Fruit fly (Drosophila melanogaster) whole organism, embryonic: ENCODE results near the gene Glys.

Experiments
- B-H1 ChIP-seq: fragments of 200-800 bp; sonication (Bioruptor generic); IDR thresholded peaks from 3 replicates; pipeline ENCODE4 v1.3.6; 2022; ENCODE audit warnings: missing biosample characterization, missing genetic modification characterization
- Bgb ChIP-seq: fragments of 200-800 bp; sonication (Bioruptor generic); IDR thresholded peaks from 2 replicates; pipeline ENCODE4 v1.3.6; 2022; ENCODE audit warnings: missing biosample characterization, missing genetic modification characterization; ENCODE audit not compliant: partially characterized antibody
- CG10959 ChIP-seq: fragments of 200-800 bp; sonication (Bioruptor generic); IDR thresholded peaks from 2 replicates; pipeline ENCODE4 v1.3.6; 2022; ENCODE audit warnings: missing biosample characterization, missing genetic modification characterization
- CG11085 ChIP-seq: fragments of 200-800 bp; sonication (Bioruptor generic); IDR thresholded peaks from 2 replicates; pipeline ENCODE4 v1.3.6; 2022; ENCODE audit warnings: missing biosample characterization, missing genetic modification characterization
- CG11093 ChIP-seq: fragments of 200-800 bp; sonication (Bioruptor generic); IDR thresholded peaks from 3 replicates; pipeline ENCODE4 v1.3.6; 2022; ENCODE audit warnings: missing biosample characterization, missing genetic modification characterization
- CG11398 ChIP-seq: fragments of 200-800 bp; sonication (Bioruptor generic); optimal IDR thresholded peaks from 2 replicates; lab custom pipeline; 2016; ENCODE audit warnings: missing biosample characterization, missing genetic modification characterization
- CG12942 ChIP-seq: fragments of 200-800 bp; sonication (Bioruptor generic); optimal IDR thresholded peaks from 3 replicates; lab custom pipeline; 2016; ENCODE audit warnings: missing biosample characterization, missing genetic modification characterization
- CG13424 ChIP-seq: fragments of 200-800 bp; sonication (Bioruptor generic); optimal IDR thresholded peaks from 2 replicates; lab custom pipeline; 2019; ENCODE audit warnings: missing biosample characterization, mild to moderate bottlenecking, missing genetic modification characterization, moderate library complexity
- CG13624 ChIP-seq: fragments of 200-800 bp; sonication (Bioruptor generic); optimal IDR thresholded peaks from 2 replicates; lab custom pipeline; 2016; ENCODE audit warnings: missing biosample characterization, missing genetic modification characterization
- CG13894 ChIP-seq: fragments of 200-800 bp; sonication (Bioruptor generic); optimal IDR thresholded peaks from 3 replicates; lab custom pipeline; 2018; ENCODE audit warnings: missing biosample characterization, mild to moderate bottlenecking, missing genetic modification characterization, moderate library complexity
- CG15696 ChIP-seq: fragments of 200-800 bp; sonication (Bioruptor generic); optimal IDR thresholded peaks from 2 replicates; lab custom pipeline; 2019; ENCODE audit warnings: missing biosample characterization, mild to moderate bottlenecking, missing genetic modification characterization, moderate library complexity
- CG16863 ChIP-seq: fragments of 200-800 bp; sonication (Bioruptor generic); optimal IDR thresholded peaks from 3 replicates; lab custom pipeline; 2016; ENCODE audit warnings: missing biosample characterization, missing genetic modification characterization
- CG17568 ChIP-seq: fragments of 200-800 bp; sonication (Bioruptor generic); optimal IDR thresholded peaks from 2 replicates; lab custom pipeline; 2018; ENCODE audit warnings: missing biosample characterization, mild to moderate bottlenecking, missing genetic modification characterization, moderate library complexity
- CG2120 ChIP-seq: fragments of 200-800 bp; sonication (Bioruptor generic); optimal IDR thresholded peaks from 3 replicates; lab custom pipeline; 2016; ENCODE audit warnings: missing biosample characterization, missing genetic modification characterization
- CG2199 ChIP-seq: fragments of 200-800 bp; sonication (Bioruptor generic); IDR thresholded peaks from 3 replicates; pipeline ENCODE4 v1.3.6; 2022; ENCODE audit warnings: missing biosample characterization, missing genetic modification characterization
- CG3281 ChIP-seq: fragments of 200-800 bp; sonication (Bioruptor generic); optimal IDR thresholded peaks from 3 replicates; lab custom pipeline; 2017; ENCODE audit warnings: missing biosample characterization, mild to moderate bottlenecking, missing genetic modification characterization
- CG3407 ChIP-seq: fragments of 200-800 bp; sonication (Bioruptor generic); optimal IDR thresholded peaks from 2 replicates; lab custom pipeline; 2018; ENCODE audit warnings: missing biosample characterization, mild to moderate bottlenecking, missing genetic modification characterization
- CG3838 ChIP-seq: fragments of 200-800 bp; sonication (Bioruptor generic); optimal IDR thresholded peaks from 3 replicates; lab custom pipeline; 2016; ENCODE audit warnings: missing biosample characterization, missing genetic modification characterization
- CG3847 ChIP-seq: fragments of 200-800 bp; sonication (Bioruptor generic); IDR thresholded peaks from 2 replicates; pipeline ENCODE4 v1.3.6; 2022; ENCODE audit warnings: missing biosample characterization, missing genetic modification characterization
- CG4617 ChIP-seq: fragments of 200-800 bp; sonication (Bioruptor generic); optimal IDR thresholded peaks from 3 replicates; lab custom pipeline; 2016; ENCODE audit warnings: missing biosample characterization, missing genetic modification characterization, borderline replicate concordance
- CG7786 ChIP-seq: fragments of 200-800 bp; sonication (Bioruptor generic); optimal IDR thresholded peaks from 2 replicates; lab custom pipeline; 2016; ENCODE audit warnings: missing biosample characterization, missing genetic modification characterization
- CG9876 ChIP-seq: fragments of 200-800 bp; sonication (Bioruptor generic); optimal IDR thresholded peaks from 2 replicates; lab custom pipeline; 2016; ENCODE audit warnings: missing biosample characterization, missing genetic modification characterization
- CoRest ChIP-seq: fragments of 200-800 bp; sonication (Bioruptor generic); optimal IDR thresholded peaks from 3 replicates; lab custom pipeline; 2018; ENCODE audit warnings: missing biosample characterization, mild to moderate bottlenecking, missing genetic modification characterization, moderate library complexity
- Ets65A ChIP-seq: fragments of 200-800 bp; sonication (Bioruptor generic); peaks from one replicate; lab custom pipeline; 2016; ENCODE audit warnings: missing biosample characterization, missing genetic modification characterization
- HLH3B ChIP-seq: fragments of 200-800 bp; sonication (Bioruptor generic); IDR thresholded peaks from 2 replicates; pipeline ENCODE4 v1.3.6; 2022; ENCODE audit warnings: missing biosample characterization, missing genetic modification characterization
- HLH4C ChIP-seq: fragments of 200-800 bp; sonication (Bioruptor generic); IDR thresholded peaks from 3 replicates; pipeline ENCODE4 v1.3.6; 2022; ENCODE audit warnings: missing biosample characterization, missing genetic modification characterization; ENCODE audit not compliant: partially characterized antibody
- HmgD ChIP-seq: fragments of 200-800 bp; sonication (Bioruptor generic); optimal IDR thresholded peaks from 3 replicates; lab custom pipeline; 2016; ENCODE audit warnings: missing biosample characterization, missing genetic modification characterization
- HmgZ ChIP-seq: fragments of 200-800 bp; sonication (Bioruptor generic); optimal IDR thresholded peaks from 2 replicates; lab custom pipeline; 2018; ENCODE audit warnings: missing biosample characterization, mild to moderate bottlenecking, missing genetic modification characterization
- Hmr ChIP-seq: fragments of 200-800 bp; sonication (Bioruptor generic); optimal IDR thresholded peaks from 3 replicates; lab custom pipeline; 2017; ENCODE audit warnings: mild to moderate bottlenecking, missing biosample characterization, missing genetic modification reagents, missing genetic modification characterization
- Nf-YA ChIP-seq: fragments of 200-800 bp; sonication (Bioruptor generic); IDR thresholded peaks from 2 replicates; pipeline ENCODE4 v1.3.6; 2022; ENCODE audit warnings: missing biosample characterization, missing genetic modification characterization
- Six4 ChIP-seq: fragments of 200-800 bp; sonication (Bioruptor generic); optimal IDR thresholded peaks from 2 replicates; lab custom pipeline; 2016; ENCODE audit warnings: missing biosample characterization, missing genetic modification characterization
- Tbp ChIP-seq: fragments of >200 bp; optimal IDR thresholded peaks from 2 replicates; lab custom pipeline; 2018; ENCODE audit warnings: missing biosample characterization, missing genetic modification characterization
- bcd ChIP-seq: fragments of 200-800 bp; sonication (Bioruptor generic); optimal IDR thresholded peaks from 2 replicates; lab custom pipeline; 2017; ENCODE audit warnings: missing biosample characterization, mild to moderate bottlenecking, missing genetic modification characterization
- cas ChIP-seq: fragments of 200-800 bp; sonication (Bioruptor generic); IDR thresholded peaks from 2 replicates; pipeline ENCODE4 v1.3.6; 2022; ENCODE audit warnings: missing biosample characterization, missing genetic modification characterization
- cato ChIP-seq: fragments of 200-800 bp; sonication (Bioruptor generic); optimal IDR thresholded peaks from 2 replicates; lab custom pipeline; 2016; ENCODE audit warnings: missing biosample characterization, missing genetic modification characterization, borderline replicate concordance
- crc ChIP-seq: fragments of 200-800 bp; sonication (Bioruptor generic); optimal IDR thresholded peaks from 2 replicates; lab custom pipeline; 2016; ENCODE audit warnings: missing biosample characterization, missing genetic modification characterization
- danr ChIP-seq: fragments of 200-800 bp; sonication (Bioruptor generic); IDR thresholded peaks from 2 replicates; pipeline ENCODE4 v1.3.6; 2022; ENCODE audit warnings: missing biosample characterization, missing genetic modification characterization
- emc ChIP-seq: fragments of 200-800 bp; sonication (Bioruptor generic); optimal IDR thresholded peaks from 2 replicates; lab custom pipeline; 2016; ENCODE audit warnings: missing biosample characterization, missing genetic modification characterization
- eve ChIP-seq, 2 experiments: fragments of >200 bp; optimal IDR thresholded peaks; 2 replicates each; lab custom pipeline; 2017; ENCODE audit warnings: missing biosample characterization in 2 of 2, missing genetic modification characterization in 2 of 2
- ind ChIP-seq: fragments of 200-800 bp; sonication (Bioruptor generic); optimal IDR thresholded peaks from 3 replicates; lab custom pipeline; 2016; ENCODE audit warnings: missing biosample characterization, missing genetic modification characterization
- inv ChIP-seq: fragments of 200-800 bp; sonication (Bioruptor generic); IDR thresholded peaks from 2 replicates; pipeline ENCODE4 v1.3.6; 2022; ENCODE audit warnings: missing biosample characterization, missing genetic modification characterization; ENCODE audit not compliant: partially characterized antibody
- ken ChIP-seq: fragments of 200-800 bp; sonication (Bioruptor generic); IDR thresholded peaks from 3 replicates; pipeline ENCODE4 v1.3.6; 2022; ENCODE audit warnings: missing biosample characterization, missing genetic modification characterization
- kni ChIP-seq: fragments of 200-800 bp; sonication (Bioruptor generic); optimal IDR thresholded peaks from 3 replicates; lab custom pipeline; 2017; ENCODE audit warnings: mild to moderate bottlenecking, missing biosample characterization, missing genetic modification reagents, missing genetic modification characterization
- nerfin-1 ChIP-seq: fragments of 200-800 bp; sonication (Bioruptor generic); optimal IDR thresholded peaks from 3 replicates; lab custom pipeline; 2019; ENCODE audit warnings: missing biosample characterization, mild to moderate bottlenecking, missing genetic modification characterization, moderate library complexity
- oc ChIP-seq: fragments of 200-800 bp; sonication (Bioruptor generic); optimal IDR thresholded peaks from 2 replicates; lab custom pipeline; 2018; ENCODE audit warnings: missing biosample characterization, mild to moderate bottlenecking, missing genetic modification characterization, moderate library complexity
- peb ChIP-seq: fragments of 200-800 bp; sonication (Bioruptor generic); IDR thresholded peaks from 2 replicates; pipeline ENCODE4 v1.3.6; 2022; ENCODE audit warnings: missing biosample characterization, missing genetic modification characterization
- tna ChIP-seq: fragments of 200-800 bp; sonication (Bioruptor generic); IDR thresholded peaks from 2 replicates; pipeline ENCODE4 v1.3.6; 2022; ENCODE audit warnings: missing biosample characterization, missing genetic modification characterization; ENCODE audit not compliant: partially characterized antibody
- ttk ChIP-seq: fragments of 200-800 bp; sonication (Bioruptor generic); IDR thresholded peaks from 2 replicates; pipeline ENCODE4 v2.1.2; 2022; ENCODE audit warnings: missing biosample characterization, missing genetic modification characterization
- tx ChIP-seq: fragments of 200-800 bp; sonication (Bioruptor generic); optimal IDR thresholded peaks from 2 replicates; lab custom pipeline; 2016; ENCODE audit warnings: missing biosample characterization, missing genetic modification characterization
- zf30C ChIP-seq: fragments of 200-800 bp; sonication (Bioruptor generic); optimal IDR thresholded peaks from 3 replicates; lab custom pipeline; 2018; ENCODE audit warnings: missing biosample characterization, mild to moderate bottlenecking, missing genetic modification characterization
- zfh2 ChIP-seq: fragments of 200-800 bp; sonication (Bioruptor generic); optimal IDR thresholded peaks from 2 replicates; lab custom pipeline; 2016; ENCODE audit warnings: missing biosample characterization, missing genetic modification characterization

Glys gene

DNA sequence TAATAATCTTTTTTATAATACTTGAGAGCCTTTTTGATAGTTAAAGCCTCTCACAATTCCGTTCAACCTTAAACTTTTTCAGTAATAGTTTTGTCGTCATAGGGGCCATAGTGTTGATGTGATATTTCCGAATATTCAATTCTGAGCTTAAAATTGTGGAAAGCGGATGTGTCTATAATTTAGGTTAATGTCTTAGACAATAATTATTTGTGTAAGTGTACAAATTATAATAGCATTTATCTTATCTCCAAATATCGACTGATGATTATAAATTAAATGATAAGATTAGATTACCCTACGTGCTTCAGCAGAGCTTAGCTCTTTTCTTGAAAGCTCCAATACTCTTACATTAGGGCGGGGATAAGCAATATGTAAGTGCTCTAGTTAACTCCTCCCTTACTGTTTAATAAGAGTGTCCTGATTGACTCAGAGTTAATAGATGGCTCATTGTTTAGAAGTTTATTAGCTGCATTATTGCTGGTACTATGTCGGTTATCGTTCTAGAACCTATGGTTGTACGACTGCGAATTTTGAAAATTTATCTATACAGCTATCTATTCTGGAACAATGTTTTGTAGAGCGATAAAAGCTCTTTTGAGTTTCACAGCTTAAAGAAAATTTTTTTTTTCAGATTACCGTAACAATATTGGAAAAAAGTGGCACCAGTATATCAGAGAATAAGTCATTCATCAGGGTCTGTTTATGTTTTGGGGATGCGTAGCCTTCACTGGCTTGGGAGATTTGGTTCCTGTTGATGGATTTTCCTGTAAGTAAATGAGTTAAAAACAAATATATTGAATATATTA is 8.1 kb downstream of the Glys start (continued):
- TF ChIP-seq CG3407 (GFP tag; lab: Kevin White, UChicago): no peak
- TF ChIP-seq CG11398: no peak
- TF ChIP-seq zfh2: peak; percentile 21
- no peak for TF ChIP-seq HLH4C (GFP tag; lab: Robert Waterston, UW)
- TF ChIP-seq CG17568 (GFP tag; lab: Kevin White, UChicago): no peak
- TF ChIP-seq CG11093 (GFP tag; lab: Robert Waterston, UW): no peak
- peak; percentile 66 for TF ChIP-seq CG13424 (tag; lab: Kevin White, UChicago)
- TF ChIP-seq CG3281 (GFP tag; lab: Kevin White, UChicago): no peak
- no peak for TF ChIP-seq kni (GFP tag; lab: Kevin White, UChicago)
- TF ChIP-seq eve (GFP tag; optimal IDR thresholded peaks at IDR 0.05; lab: Kevin White, UChicago): no peak
- no peak for TF ChIP-seq cas (GFP tag; lab: Robert Waterston, UW)
- peak; percentile 24 for TF ChIP-seq CG7786
- TF ChIP-seq zf30C (GFP tag; lab: Kevin White, UChicago): peak; percentile 72
- TF ChIP-seq HLH3B (GFP tag; lab: Robert Waterston, UW): no peak; the same call in 1 of the 2 replicates
- TF ChIP-seq CG3838 (GFP tag; lab: Kevin White, UChicago): no peak
- peak; percentile 28 for TF ChIP-seq CG13624 (GFP tag; lab: Kevin White, UChicago)
- no peak for TF ChIP-seq danr
- TF ChIP-seq CG16863: peak; percentile 12
- no peak for TF ChIP-seq HmgD (GFP tag; lab: Kevin White, UChicago)
- TF ChIP-seq tna: no peak
- no peak for TF ChIP-seq CG10959 (GFP tag; lab: Robert Waterston, UW)
- TF ChIP-seq CG2120 (GFP tag; lab: Kevin White, UChicago): peak; percentile 73
- no peak for TF ChIP-seq CG13894 (tag; lab: Kevin White, UChicago)
- TF ChIP-seq HmgZ (tag; lab: Kevin White, UChicago): no peak
- TF ChIP-seq CG15696 (tag; lab: Kevin White, UChicago): no peak
- no peak for TF ChIP-seq ken (GFP tag; lab: Robert Waterston, UW)
- TF ChIP-seq Tbp (GFP tag; lab: Kevin White, UChicago): no peak
- TF ChIP-seq nerfin-1 (tag; lab: Kevin White, UChicago): no peak
- TF ChIP-seq tx (GFP tag; lab: Kevin White, UChicago): peak; percentile 10
- peak; percentile 46 for TF ChIP-seq Hmr
- TF ChIP-seq ttk (GFP tag; lab: Robert Waterston, UW): no peak
- TF ChIP-seq peb: no peak
- no peak for TF ChIP-seq CG2199 (GFP tag; lab: Robert Waterston, UW)
- TF ChIP-seq CG9876 (GFP tag; lab: Kevin White, UChicago): no peak
- TF ChIP-seq bcd (GFP tag; lab: Kevin White, UChicago): peak; percentile 10
- no peak for TF ChIP-seq cato
- no peak for TF ChIP-seq ind (GFP tag; lab: Kevin White, UChicago)
- TF ChIP-seq oc: no peak
- no peak for TF ChIP-seq CG4617 (GFP tag; lab: Kevin White, UChicago)
- TF ChIP-seq CG12942 (GFP tag; lab: Kevin White, UChicago): no peak
- no peak for TF ChIP-seq crc (GFP tag; lab: Kevin White, UChicago)
- TF ChIP-seq inv (GFP tag; lab: Robert Waterston, UW): no peak
- no peak for TF ChIP-seq emc
- TF ChIP-seq Bgb (GFP tag; lab: Robert Waterston, UW): no peak
- peak; percentile 70 for TF ChIP-seq CoRest (tag; lab: Kevin White, UChicago)
- no peak for TF ChIP-seq CG11085 (GFP tag; lab: Robert Waterston, UW)
- TF ChIP-seq B-H1 (GFP tag; lab: Robert Waterston, UW): no peak
- peak; percentile 35 for TF ChIP-seq CG3847 (GFP tag; lab: Robert Waterston, UW)
- no peak for TF ChIP-seq Nf-YA
- TF ChIP-seq Six4 (GFP tag; lab: Kevin White, UChicago): no peak
- peak; percentile 81 for TF ChIP-seq Ets65A
